Worm (Caenorhabditis elegans) whole organism, young adult: ENCODE results near the gene C53B7.6.

ENCODE experiments used
- C06A6.2 ChIP-seq: fragments of 200-800 bp; sonication (Bioruptor generic); conservative IDR thresholded peaks from 2 replicates; pipeline ENCODE4 v1.3.6; 2022; ENCODE audit warnings: missing genetic modification characterization, missing compliant biosample characterization
- C17E4.6 ChIP-seq: fragments of 200-800 bp; sonication (Bioruptor generic); IDR thresholded peaks from 2 replicates; pipeline ENCODE4 v1.3.6; 2022; ENCODE audit warnings: missing genetic modification reagents, missing genetic modification characterization, missing compliant biosample characterization
- F10E7.11 ChIP-seq: sonication (generic microtip); optimal IDR thresholded peaks from 2 replicates; lab custom pipeline; 2017; ENCODE audit warnings: mild to moderate bottlenecking, missing genetic modification characterization, moderate library complexity, missing compliant biosample characterization
- F22D6.2 ChIP-seq: sonication (generic microtip); optimal IDR thresholded peaks from 2 replicates; lab custom pipeline; 2016; ENCODE audit warnings: mild to moderate bottlenecking, missing genetic modification characterization, missing compliant biosample characterization
- F33H1.4 ChIP-seq: fragments of 200-800 bp; sonication (Bioruptor generic); IDR thresholded peaks from 2 replicates; pipeline ENCODE4 v1.3.6; 2022; ENCODE audit warnings: missing genetic modification reagents, missing genetic modification characterization, missing compliant biosample characterization
- F39B2.1 ChIP-seq: fragments of 200-800 bp; sonication (Bioruptor generic); IDR thresholded peaks from 2 replicates; pipeline ENCODE4 v1.3.6; 2022; ENCODE audit warnings: missing genetic modification reagents, missing genetic modification characterization, missing compliant biosample characterization
- F55B11.4 ChIP-seq: sonication (generic microtip); optimal IDR thresholded peaks from 2 replicates; lab custom pipeline; 2016; ENCODE audit warnings: missing compliant biosample characterization, missing genetic modification characterization, borderline replicate concordance; ENCODE audit not compliant: insufficient read depth
- F57A8.1 ChIP-seq: fragments of 200-800 bp; sonication (Bioruptor generic); optimal IDR thresholded peaks from 2 replicates; lab custom pipeline; 2018; ENCODE audit warnings: mild to moderate bottlenecking, missing genetic modification characterization, moderate library complexity, missing compliant biosample characterization
- F57C9.4 ChIP-seq: sonication (generic microtip); optimal IDR thresholded peaks from 2 replicates; lab custom pipeline; 2017; ENCODE audit warnings: mild to moderate bottlenecking, missing genetic modification characterization, missing compliant biosample characterization
- Y67H2A.10 ChIP-seq: fragments of 200-800 bp; sonication (Bioruptor generic); conservative IDR thresholded peaks from 2 replicates; pipeline ENCODE4 v1.3.6; 2022; ENCODE audit warnings: missing genetic modification reagents, missing genetic modification characterization, missing compliant biosample characterization
- Y79H2A.3 ChIP-seq: fragments of 200-800 bp; sonication (Bioruptor generic); conservative IDR thresholded peaks from 2 replicates; pipeline ENCODE4 v1.3.6; 2022; ENCODE audit warnings: missing genetic modification reagents, missing genetic modification characterization, missing compliant biosample characterization
- ZK185.1 ChIP-seq: sonication (generic microtip); optimal IDR thresholded peaks from 2 replicates; lab custom pipeline; 2016; ENCODE audit warnings: mild to moderate bottlenecking, missing genetic modification characterization, missing compliant biosample characterization; ENCODE audit not compliant: poor library complexity, severe bottlenecking
- ama-1 ChIP-seq, 3 experiments: fragments of 150-350 bp in 1 of 3; sonication (generic microtip) in 2 of 3; optimal IDR thresholded peaks; 2 replicates each; lab custom pipeline; 2014 to 2018; ENCODE audit warnings: missing biosample characterization in 2 of 3, missing genetic modification characterization in 2 of 3, missing genetic modification reagents in 2 of 3
- atf-7 ChIP-seq: sonication (generic microtip); optimal IDR thresholded peaks from 2 replicates; lab custom pipeline; 2017; ENCODE audit warnings: mild to moderate bottlenecking, missing genetic modification characterization, missing compliant biosample characterization
- athp-1 ChIP-seq: sonication (generic microtip); optimal IDR thresholded peaks from 2 replicates; lab custom pipeline; 2017; ENCODE audit warnings: mild to moderate bottlenecking, missing genetic modification characterization, missing compliant biosample characterization
- attf-3 ChIP-seq: fragments of 200-800 bp; sonication (Bioruptor generic); conservative IDR thresholded peaks from 2 replicates; pipeline ENCODE4 v1.3.6; 2022; ENCODE audit warnings: missing genetic modification reagents, missing genetic modification characterization, missing compliant biosample characterization
- ccch-3 ChIP-seq: fragments of 200-800 bp; sonication (Bioruptor generic); optimal IDR thresholded peaks from 2 replicates; lab custom pipeline; 2018; ENCODE audit warnings: mild to moderate bottlenecking, missing genetic modification characterization, missing compliant biosample characterization
- cebp-1 ChIP-seq, 2 experiments: fragments of 200-800 bp in 1 of 2; sonication (Bioruptor generic) in 1 of 2; sonication (generic microtip) in 1 of 2; IDR thresholded peaks in 1 of 2; optimal IDR thresholded peaks in 1 of 2; 2 replicates each; pipeline versions ENCODE4 v1.3.6 to Lab custom; 2017 to 2022; ENCODE audit warnings: missing compliant biosample characterization in 2 of 2, missing genetic modification characterization in 2 of 2, mild to moderate bottlenecking in 1 of 2, missing genetic modification reagents in 1 of 2, moderate library complexity in 1 of 2
- ceh-100 ChIP-seq: fragments of 200-800 bp; sonication (Bioruptor generic); IDR thresholded peaks from 2 replicates; pipeline ENCODE4 v1.3.6; 2022; ENCODE audit warnings: missing genetic modification reagents, missing genetic modification characterization, missing compliant biosample characterization
- ceh-40 ChIP-seq: fragments of 200-800 bp; sonication (Bioruptor generic); IDR thresholded peaks from 2 replicates; pipeline ENCODE4 v1.3.6; 2022; ENCODE audit warnings: missing genetic modification characterization, missing compliant biosample characterization
- dpff-1 ChIP-seq: sonication (generic microtip); optimal IDR thresholded peaks from 2 replicates; lab custom pipeline; 2017; ENCODE audit warnings: mild to moderate bottlenecking, missing genetic modification characterization, missing compliant biosample characterization
- ekl-4 ChIP-seq: fragments of 200-800 bp; sonication (Bioruptor generic); IDR thresholded peaks from 2 replicates; pipeline ENCODE4 v1.3.6; 2022; ENCODE audit warnings: missing genetic modification reagents, missing genetic modification characterization, missing compliant biosample characterization
- gei-17 ChIP-seq: fragments of 200-800 bp; sonication (Bioruptor generic); optimal IDR thresholded peaks from 2 replicates; lab custom pipeline; 2018; ENCODE audit warnings: mild to moderate bottlenecking, missing genetic modification characterization, missing compliant biosample characterization
- hlh-12 ChIP-seq: sonication (generic microtip); optimal IDR thresholded peaks from 2 replicates; lab custom pipeline; 2016; ENCODE audit warnings: missing genetic modification characterization, missing compliant biosample characterization
- hsf-1 ChIP-seq: fragments of 200-800 bp; sonication (Bioruptor generic); IDR thresholded peaks from 2 replicates; pipeline ENCODE4 v1.3.6; 2022; ENCODE audit warnings: missing genetic modification reagents, missing genetic modification characterization, missing compliant biosample characterization
- let-526 ChIP-seq: fragments of 200-800 bp; sonication (Bioruptor generic); IDR thresholded peaks from 2 replicates; pipeline ENCODE4 v1.3.6; 2022; ENCODE audit warnings: missing genetic modification reagents, missing genetic modification characterization, missing compliant biosample characterization
- lsl-1 ChIP-seq: fragments of 200-800 bp; sonication (Bioruptor generic); optimal IDR thresholded peaks from 2 replicates; lab custom pipeline; 2018; ENCODE audit warnings: mild to moderate bottlenecking, missing genetic modification characterization, moderate library complexity, missing compliant biosample characterization
- madf-10 ChIP-seq: sonication (generic microtip); optimal IDR thresholded peaks from 2 replicates; lab custom pipeline; 2016; ENCODE audit warnings: mild to moderate bottlenecking, missing genetic modification characterization, missing compliant biosample characterization
- mcd-1 ChIP-seq: fragments of 200-800 bp; sonication (Bioruptor generic); IDR thresholded peaks from 2 replicates; pipeline ENCODE4 v1.3.6; 2022; ENCODE audit warnings: missing genetic modification reagents, missing genetic modification characterization, missing compliant biosample characterization
- mes-4 ChIP-seq: sonication (generic microtip); optimal IDR thresholded peaks from 2 replicates; lab custom pipeline; 2016; ENCODE audit warnings: missing genotype, missing genetic modification characterization, missing compliant biosample characterization
- nfya-1 ChIP-seq: sonication (generic microtip); optimal IDR thresholded peaks from 2 replicates; lab custom pipeline; 2017; ENCODE audit warnings: antibody characterized with exemption, missing compliant biosample characterization, missing genetic modification characterization, borderline replicate concordance; ENCODE audit not compliant: insufficient read depth
- nhr-80 ChIP-seq: sonication (generic microtip); optimal IDR thresholded peaks from 2 replicates; lab custom pipeline; 2016; ENCODE audit warnings: missing genetic modification characterization, missing compliant biosample characterization
- nhr-90 ChIP-seq: sonication (generic microtip); optimal IDR thresholded peaks from 2 replicates; lab custom pipeline; 2016; ENCODE audit warnings: missing genotype, mild to moderate bottlenecking, missing genetic modification characterization, missing compliant biosample characterization
- rpc-1 ChIP-seq, 2 experiments: fragments of 150-350 bp in 1 of 2; sonication (generic microtip) in 1 of 2; optimal IDR thresholded peaks; 2 replicates each; lab custom pipeline; 2014 to 2018; ENCODE audit warnings: missing biosample characterization in 1 of 2, missing genetic modification characterization in 1 of 2, missing genetic modification reagents in 1 of 2, missing genotype in 1 of 2
- sdz-38 ChIP-seq: sonication (generic microtip); optimal IDR thresholded peaks from 2 replicates; lab custom pipeline; 2016; ENCODE audit warnings: missing genotype, missing genetic modification characterization, missing compliant biosample characterization
- snpc-4 ChIP-seq, 5 experiments: fragments of 150-350 bp in 1 of 5; sonication (generic microtip) in 4 of 5; optimal IDR thresholded peaks; 2 replicates each; lab custom pipeline; 2014 to 2018; ENCODE audit warnings: missing genetic modification characterization in 5 of 5, missing biosample characterization in 3 of 5, antibody characterized with exemption in 2 of 5, mild to moderate bottlenecking in 2 of 5, missing compliant biosample characterization in 2 of 5, missing genotype in 2 of 5, moderate library complexity in 2 of 5, missing genetic modification reagents in 1 of 5
- somi-1 ChIP-seq: fragments of 200-800 bp; sonication (Bioruptor generic); optimal IDR thresholded peaks from 2 replicates; lab custom pipeline; 2018; ENCODE audit warnings: mild to moderate bottlenecking, missing genetic modification characterization, missing compliant biosample characterization
- sptf-2 ChIP-seq: fragments of 200-800 bp; sonication (Bioruptor generic); optimal IDR thresholded peaks from 2 replicates; lab custom pipeline; 2018; ENCODE audit warnings: mild to moderate bottlenecking, missing genetic modification characterization, missing compliant biosample characterization
- tbp1 ChIP-seq: fragments of 200-800 bp; sonication (Bioruptor generic); optimal IDR thresholded peaks from 2 replicates; lab custom pipeline; 2018; ENCODE audit warnings: mild to moderate bottlenecking, missing genetic modification characterization, missing compliant biosample characterization
- unc-62 ChIP-seq: fragments of 150-350 bp; optimal IDR thresholded peaks from 2 replicates; lab custom pipeline; 2014; ENCODE audit warnings: missing biosample characterization, missing genetic modification reagents, missing genetic modification characterization
- zfh-2 ChIP-seq: fragments of 200-800 bp; sonication (Bioruptor generic); conservative IDR thresholded peaks from 2 replicates; pipeline ENCODE4 v1.3.6; 2022; ENCODE audit warnings: missing genetic modification reagents, missing genetic modification characterization, missing compliant biosample characterization
- ztf-18 ChIP-seq: sonication (generic microtip); optimal IDR thresholded peaks from 2 replicates; lab custom pipeline; 2016; ENCODE audit warnings: missing genotype, mild to moderate bottlenecking, missing genetic modification characterization, missing compliant biosample characterization

Gene C53B7.6

ce11 chrX:6905581-6905980 lies 37.0 kb upstream of the C53B7.6 start (continued):
- TF ChIP-seq ekl-4 (GFP tag; lab: Robert Waterston, UW) = no peak
- peak; percentile 24 for TF ChIP-seq unc-62
- TF ChIP-seq Y79H2A.3 (GFP tag; lab: Robert Waterston, UW) = no peak
- TF ChIP-seq nhr-80 (tag; lab: Kevin White, UChicago) = peak; percentile 83
- peak; percentile 46 for TF ChIP-seq atf-7 (tag; lab: Kevin White, UChicago)
- no peak for TF ChIP-seq ztf-18 (tag; lab: Kevin White, UChicago)
- no peak for TF ChIP-seq ceh-100 (GFP tag; lab: Robert Waterston, UW)
- TF ChIP-seq hlh-12 (tag; lab: Kevin White, UChicago) = no peak
- TF ChIP-seq lsl-1 (GFP tag; lab: Kevin White, UChicago) = no peak
- no peak for TF ChIP-seq F57A8.1 (GFP tag; lab: Kevin White, UChicago)
- no peak for TF ChIP-seq F57C9.4 (tag; lab: Kevin White, UChicago)
- TF ChIP-seq F55B11.4 (tag; lab: Kevin White, UChicago) = no peak
- TF ChIP-seq zfh-2 (GFP tag; lab: Robert Waterston, UW) = no peak

DNA sequence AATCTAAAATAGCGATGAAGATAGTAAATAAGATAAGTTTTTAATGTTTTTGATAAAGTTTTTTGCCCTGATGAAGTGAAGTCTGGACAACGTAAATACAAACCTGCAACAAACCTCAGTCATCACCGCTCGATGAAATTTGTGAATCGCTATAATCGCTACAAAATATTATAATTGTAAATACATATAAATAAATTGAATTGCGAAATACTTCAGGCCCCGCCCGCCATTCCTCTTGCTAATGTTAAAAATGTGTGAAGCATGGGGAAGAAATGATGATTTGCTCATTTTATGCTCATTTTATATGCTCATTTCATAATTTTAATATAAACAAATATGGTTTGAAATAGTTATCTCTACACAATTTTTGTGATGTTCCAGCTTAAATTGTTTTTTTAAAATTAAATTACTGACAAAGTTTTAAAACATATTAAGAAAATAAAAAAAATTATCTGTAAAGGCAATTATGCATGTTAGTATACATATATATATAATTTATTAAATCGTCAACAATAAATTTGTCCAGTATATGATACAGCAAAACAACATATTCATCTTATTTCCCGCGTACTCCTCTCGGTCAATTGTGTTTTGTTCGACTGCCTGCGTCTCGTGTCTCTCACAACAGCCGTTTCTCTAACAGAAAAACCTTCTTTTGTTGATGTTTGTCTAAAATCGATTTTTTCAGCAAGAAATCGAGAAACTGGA lies 35.6 kb upstream of the C53B7.6 start, which contains the start of gene sid-5:
Gene sid-5, plus strand, starts transcription at position 658 of the 708 bp plus-strand sequence.
- TF ChIP-seq cebp-1 (GFP tag; IDR thresholded peaks at IDR 0.05; lab: Robert Waterston, UW) = peak; percentile 61; the same call in 1 of the 2 replicates
- peak; percentile 90 for TF ChIP-seq cebp-1 (tag; optimal IDR thresholded peaks at IDR 0.05; lab: Kevin White, UChicago)
- TF ChIP-seq Y67H2A.10 (GFP tag; lab: Robert Waterston, UW) = no peak

DNA sequence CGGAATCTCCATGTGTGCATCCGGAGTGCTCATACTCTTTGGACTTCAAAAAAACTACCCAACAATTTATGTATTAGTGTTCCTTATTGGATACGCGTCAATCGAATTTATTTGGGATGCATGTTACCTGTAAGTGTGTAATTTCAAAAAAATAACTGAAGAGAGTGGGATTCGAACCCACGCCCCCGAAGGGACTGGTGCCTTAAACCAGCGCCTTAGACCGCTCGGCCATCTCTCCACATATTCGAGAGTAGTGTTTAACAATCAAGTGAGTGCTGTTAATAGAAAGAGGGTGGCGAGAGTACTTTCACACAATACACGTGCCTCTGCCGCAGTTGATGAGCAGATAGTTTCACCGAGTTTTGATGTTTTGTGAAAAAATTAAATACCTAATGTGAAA lies 34.4 kb upstream of the C53B7.6 start:
- no peak for TF ChIP-seq F22D6.2 (tag; lab: Kevin White, UChicago)
- TF ChIP-seq snpc-4 (GFP tag; optimal IDR thresholded peaks at IDR 0.05; lab: Kevin White, UChicago) = no peak
- peak in 2 of 4 experiments; percentile 20 to 65 for TF ChIP-seq snpc-4 (tag; optimal IDR thresholded peaks at IDR 0.05; lab: Kevin White, UChicago)
- no peak for TF ChIP-seq nfya-1 (tag; lab: Kevin White, UChicago)
- TF ChIP-seq hlh-12 (tag; lab: Kevin White, UChicago) = peak; percentile 46
- TF ChIP-seq athp-1 (tag; lab: Kevin White, UChicago) = no peak
- TF ChIP-seq F33H1.4 = no peak
- no peak for TF ChIP-seq attf-3
- TF ChIP-seq mcd-1 = 0 out of 2 replicates have a peak, but pooled peaks have one; percentile 48
- TF ChIP-seq ceh-40 = peak; percentile 85; the same call in 1 of the 2 replicates
- no peak for TF ChIP-seq let-526 (GFP tag; lab: Robert Waterston, UW)
- TF ChIP-seq sdz-38 (tag; lab: Kevin White, UChicago) = no peak
- TF ChIP-seq rpc-1 (optimal IDR thresholded peaks at IDR 0.05; lab: Kevin White, UChicago) = peak; percentile 85
- TF ChIP-seq rpc-1 (tag; optimal IDR thresholded peaks at IDR 0.05; lab: Kevin White, UChicago) = peak; percentile 89
- peak; percentile 39; the same call in 1 of the 2 replicates for TF ChIP-seq C06A6.2 (GFP tag; lab: Robert Waterston, UW)
- no peak for TF ChIP-seq hsf-1 (GFP tag; lab: Robert Waterston, UW)
- no peak for TF ChIP-seq F55B11.4 (tag; lab: Kevin White, UChicago)
- no peak for TF ChIP-seq F39B2.1 (GFP tag; lab: Robert Waterston, UW)
- TF ChIP-seq ZK185.1 (tag; lab: Kevin White, UChicago) = peak; percentile 80
- no peak for TF ChIP-seq ccch-3 (GFP tag; lab: Kevin White, UChicago)
- TF ChIP-seq tbp1 (GFP tag; lab: Kevin White, UChicago) = peak; percentile 95
- TF ChIP-seq dpff-1 (tag; lab: Kevin White, UChicago) = no peak
- no peak for TF ChIP-seq C17E4.6
- TF ChIP-seq ama-1 (optimal IDR thresholded peaks at IDR 0.05; lab: Kevin White, UChicago) = no peak
- peak; percentile 42 to 73 for TF ChIP-seq ama-1 (GFP tag; optimal IDR thresholded peaks at IDR 0.05; lab: Kevin White, UChicago)
- TF ChIP-seq sptf-2 (GFP tag; lab: Kevin White, UChicago) = peak; percentile 37
- peak; percentile 47 for TF ChIP-seq somi-1 (GFP tag; lab: Kevin White, UChicago)
- no peak for TF ChIP-seq F10E7.11 (tag; lab: Kevin White, UChicago)
- peak; percentile 64 for TF ChIP-seq mes-4 (tag; lab: Kevin White, UChicago)
- TF ChIP-seq gei-17 = peak; percentile 48
- peak; percentile 49 for TF ChIP-seq madf-10 (tag; lab: Kevin White, UChicago)
- TF ChIP-seq nhr-90 (tag; lab: Kevin White, UChicago) = peak; percentile 82
